Fruit fly (Drosophila melanogaster): ENCODE measurements around the gene CG4053.
A peak's percentile ranks its signal among the peaks of the same experiment; 100 is the strongest.

CG4053 gene

dm6 chr3R:17081359-17081935 is 50.6 kb downstream of the CG4053 start (continued):
- TF ChIP-seq Ets65A (GFP tag) (peak; percentile 43), dmrt11E (tag; optimal IDR thresholded peaks at IDR 0.05) (peak; percentile 32), CG9817 (tag; optimal IDR thresholded peaks at IDR 0.05) (no peak), tin (GFP tag; optimal IDR thresholded peaks at IDR 0.05) (no peak), CG17829 (tag; optimal IDR thresholded peaks at IDR 0.05) (peak; percentile 40), CG15601 (tag; optimal IDR thresholded peaks at IDR 0.05) (peak; percentile 25), CG13624 (GFP tag; optimal IDR thresholded peaks at IDR 0.05) (no peak), lola (GFP tag; optimal IDR thresholded peaks at IDR 0.05) (peak in 1 of 3 experiments; percentile 35), CG2712 (tag; optimal IDR thresholded peaks at IDR 0.05) (peak; percentile 57), CG15479 (GFP tag; optimal IDR thresholded peaks at IDR 0.05) (peak; percentile 79), CG8388 (GFP tag; optimal IDR thresholded peaks at IDR 0.05) (peak; percentile 34), CG14710 (tag; optimal IDR thresholded peaks at IDR 0.05) (peak; percentile 14), D (optimal IDR thresholded peaks at IDR 0.05) (no peak), D (GFP tag; optimal IDR thresholded peaks at IDR 0.05) (peak; percentile 12), gcm2 (GFP tag; optimal IDR thresholded peaks at IDR 0.05) (no peak), bsh (GFP tag; optimal IDR thresholded peaks at IDR 0.05) (peak; percentile 51 to 60), CG11504 (tag; optimal IDR thresholded peaks at IDR 0.05) (peak; percentile 54), Camta (GFP tag; optimal IDR thresholded peaks at IDR 0.05) (no peak), nmo (GFP tag; optimal IDR thresholded peaks at IDR 0.05) (peak; percentile 53), cwo (GFP tag; optimal IDR thresholded peaks at IDR 0.05) (no peak), HHEX (GFP tag; optimal IDR thresholded peaks at IDR 0.05) (no peak), lbe (GFP tag; optimal IDR thresholded peaks at IDR 0.05) (no peak), CG13424 (tag; optimal IDR thresholded peaks at IDR 0.05) (peak; percentile 42), GATAe (GFP tag; conservative IDR thresholded peaks at IDR 0.05) (no peak), Dp (GFP tag; optimal IDR thresholded peaks at IDR 0.05) (no peak), lov (optimal IDR thresholded peaks at IDR 0.05) (no peak), lov (GFP tag; IDR thresholded peaks at IDR 0.05) (no peak), CG33213 (GFP tag; optimal IDR thresholded peaks at IDR 0.05) (no peak), fd64A (GFP tag; optimal IDR thresholded peaks at IDR 0.05) (no peak), CG31441 (GFP tag; IDR thresholded peaks at IDR 0.05) (peak; percentile 54; the same call in 1 of the 2 replicates), disco-r (GFP tag; optimal IDR thresholded peaks at IDR 0.05) (no peak), CG7839 (tag; optimal IDR thresholded peaks at IDR 0.05) (peak; percentile 28), CG34422 (GFP tag; IDR thresholded peaks at IDR 0.05) (no peak), row (GFP tag; IDR thresholded peaks at IDR 0.05) (0 out of 3 replicates have a peak, but pooled peaks have one; percentile 11), chn (GFP tag; optimal IDR thresholded peaks at IDR 0.05) (no peak), Xrp1 (GFP tag; IDR thresholded peaks at IDR 0.05) (peak; percentile 28; the same call in 1 of the 2 replicates), CG7928 (GFP tag; optimal IDR thresholded peaks at IDR 0.05) (no peak), vvl (GFP tag; IDR thresholded peaks at IDR 0.05) (0 out of 2 replicates have a peak, but pooled peaks have one; percentile 9), CG17361 (GFP tag; IDR thresholded peaks at IDR 0.05) (peak; percentile 30; the same call in 1 of the 3 replicates), Blimp-1 (GFP tag; optimal IDR thresholded peaks at IDR 0.05) (peak; percentile 61), CG9215 (GFP tag; IDR thresholded peaks at IDR 0.05) (no peak), sc (optimal IDR thresholded peaks at IDR 0.05) (no peak), sc (GFP tag; optimal IDR thresholded peaks at IDR 0.05) (peak; percentile 6), az2 (GFP tag; optimal IDR thresholded peaks at IDR 0.05) (peak; percentile 6), PHDP (tag; optimal IDR thresholded peaks at IDR 0.05) (peak; percentile 12), schlank (tag; optimal IDR thresholded peaks at IDR 0.05) (no peak), Nf-YB (GFP tag; optimal IDR thresholded peaks at IDR 0.05) (no peak), CG6254 (GFP tag; optimal IDR thresholded peaks at IDR 0.05) (peak; percentile 9), CG18262 (tag; optimal IDR thresholded peaks at IDR 0.05) (peak; percentile 52), D19A (tag; optimal IDR thresholded peaks at IDR 0.05) (peak; percentile 94)

All from whole organism, embryonic.